Worm (Caenorhabditis elegans) whole organism, L1 larva: ENCODE results near the gene F16B4.5.

ENCODE experiments used
- C34B4.2 ChIP-seq: sonication (generic microtip); optimal IDR thresholded peaks from 2 replicates; lab custom pipeline; 2017; ENCODE audit warnings: mild to moderate bottlenecking, missing genetic modification characterization, missing compliant biosample characterization
- aly-2 ChIP-seq: fragments of 150-350 bp; optimal IDR thresholded peaks from 2 replicates; lab custom pipeline; 2014; ENCODE audit warnings: missing biosample characterization, missing genetic modification characterization
- ama-1 ChIP-seq: fragments of 150-350 bp; optimal IDR thresholded peaks from 2 replicates; lab custom pipeline; 2014
- fkh-8 ChIP-seq: sonication (generic microtip); optimal IDR thresholded peaks from 2 replicates; lab custom pipeline; 2016; ENCODE audit warnings: mild to moderate bottlenecking, missing genetic modification characterization, missing compliant biosample characterization
- hpl-2 ChIP-seq: fragments of 150-350 bp; optimal IDR thresholded peaks from 2 replicates; lab custom pipeline; 2014; ENCODE audit warnings: missing biosample characterization, missing genetic modification reagents, missing genetic modification characterization
- lin-39 ChIP-seq: fragments of 150-350 bp; optimal IDR thresholded peaks from 2 replicates; lab custom pipeline; 2014; ENCODE audit warnings: missing biosample characterization, missing genetic modification reagents, missing genetic modification characterization
- mdl-1 ChIP-seq, 2 experiments: fragments of 150-350 bp; optimal IDR thresholded peaks; 2 replicates each; lab custom pipeline; 2014 to 2017; ENCODE audit warnings: missing biosample characterization in 2 of 2, missing genetic modification characterization in 2 of 2, inconsistent platforms in 1 of 2
- mep-1 ChIP-seq: fragments of 150-350 bp; optimal IDR thresholded peaks from 2 replicates; lab custom pipeline; 2014; ENCODE audit warnings: missing biosample characterization, missing genetic modification characterization
- pag-3 ChIP-seq: sonication (generic microtip); optimal IDR thresholded peaks from 2 replicates; lab custom pipeline; 2017; ENCODE audit warnings: missing genetic modification characterization, mild to moderate bottlenecking, missing compliant biosample characterization, antibody characterized with exemption, borderline replicate concordance; ENCODE audit not compliant: insufficient read depth
- snpc-4 ChIP-seq: fragments of 150-350 bp; optimal IDR thresholded peaks from 2 replicates; lab custom pipeline; 2014; ENCODE audit warnings: missing biosample characterization, missing genetic modification characterization

ce11 chrV:1545694-1546093, 42.5 kb upstream of the F16B4.5 start, which contains the start of gene oac-32:
- TF ChIP-seq mep-1 (no peak), lin-39 (tag; lab: Kevin White, UChicago) (no peak), snpc-4 (no peak), hpl-2 (GFP tag; lab: Kevin White, UChicago) (no peak), fkh-8 (no peak), aly-2 (tag; lab: Kevin White, UChicago) (no peak), ama-1 (lab: Kevin White, UChicago) (no peak), C34B4.2 (no peak), pag-3 (tag; lab: Kevin White, UChicago) (no peak), mdl-1 (tag; optimal IDR thresholded peaks at IDR 0.05; lab: Kevin White, UChicago) (no peak)
